Worm (Caenorhabditis elegans) whole organism, L1 larva: Measurements from ENCODE around the gene evl-18.

ENCODE experiments used
- blmp-1 ChIP-seq: fragments of 150-350 bp; optimal IDR thresholded peaks from 2 replicates; lab custom pipeline; 2014; ENCODE audit warnings: missing biosample characterization, missing genetic modification characterization
- efl-1 ChIP-seq, 4 experiments: fragments of 150-350 bp; optimal IDR thresholded peaks in 3 of 4; peaks in 1 of 4; 1 replicate in 1 of 4; 2 replicates in 3 of 4; lab custom pipeline; 2014; ENCODE audit warnings: missing biosample characterization in 2 of 4, missing genetic modification characterization in 2 of 4, missing genetic modification reagents in 2 of 4
- nhr-237 ChIP-seq: fragments of 150-350 bp; optimal IDR thresholded peaks from 2 replicates; lab custom pipeline; 2014; ENCODE audit warnings: missing biosample characterization, missing genetic modification characterization
- tlp-1 ChIP-seq: fragments of 150-350 bp; optimal IDR thresholded peaks from 2 replicates; lab custom pipeline; 2014; ENCODE audit warnings: missing biosample characterization, missing genetic modification characterization
- vab-15 ChIP-seq: sonication (generic microtip); optimal IDR thresholded peaks from 2 replicates; lab custom pipeline; 2017; ENCODE audit warnings: missing genotype, mild to moderate bottlenecking, missing genetic modification characterization, missing compliant biosample characterization

- peak; percentile 31 for TF ChIP-seq blmp-1 (tag; lab: Kevin White, UChicago)
- TF ChIP-seq vab-15 (tag; lab: Kevin White, UChicago), result no peak
- peak; percentile 27 to 48 for TF ChIP-seq efl-1 (optimal IDR thresholded peaks at IDR 0.05; lab: Kevin White, UChicago)
- TF ChIP-seq efl-1 (GFP tag; optimal IDR thresholded peaks at IDR 0.05 in 1 of 2; lab: Kevin White, UChicago), result peak in 1 of 2 experiments; percentile 25
- TF ChIP-seq nhr-237, result peak; percentile 7
- TF ChIP-seq tlp-1 (tag; lab: Kevin White, UChicago), result no peak
These were observed 38.3 kb upstream of the evl-18 start, which contains the start of gene lec-4 for ce11 chrIII:3773173-3773572.
